Worm (Caenorhabditis elegans): Measurements from ENCODE around the gene srt-30.

DNA sequence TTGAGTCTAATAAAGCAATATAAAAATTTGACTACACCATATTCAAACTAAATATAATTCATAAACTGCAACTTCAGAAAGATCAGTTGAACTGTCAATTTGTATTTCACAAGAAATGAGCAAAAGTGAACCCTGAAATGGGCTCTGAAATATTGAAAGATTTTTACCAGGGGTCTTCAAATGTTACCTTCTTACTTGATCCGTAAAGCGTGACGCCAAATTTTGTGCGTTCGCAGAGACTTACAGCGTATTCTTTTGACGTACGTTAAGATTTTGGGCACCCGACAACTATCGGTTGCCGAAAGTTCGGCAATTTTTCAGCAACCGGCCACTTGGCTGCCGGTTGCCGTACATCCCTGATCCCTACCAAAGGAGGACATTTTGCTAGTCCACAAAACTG lies 9.8 kb upstream of the srt-30 start:
- TF ChIP-seq mdl-1 (tag; optimal IDR thresholded peaks at IDR 0.05) = no peak
- no peak for TF ChIP-seq dmd-4 (tag; optimal IDR thresholded peaks at IDR 0.05)
- no peak for TF ChIP-seq ama-1 (optimal IDR thresholded peaks at IDR 0.05)
- TF ChIP-seq egl-27 (tag; optimal IDR thresholded peaks at IDR 0.05) = no peak
- no peak for TF ChIP-seq unc-39 (tag; optimal IDR thresholded peaks at IDR 0.05)
- no peak for TF ChIP-seq nhr-237 (tag; optimal IDR thresholded peaks at IDR 0.05)
- TF ChIP-seq snpc-4 (tag; optimal IDR thresholded peaks at IDR 0.05) = no peak
